Worm (Caenorhabditis elegans): Measurements from ENCODE around the gene T05A7.7.

The T05A7.7 gene

ce11 chrII:4672584-4673110 is 8.6 kb downstream of the T05A7.7 start, which contains the start of the genes clec-140 and hmg-11 (continued):
- no peak for TF ChIP-seq peb-1 (tag; optimal IDR thresholded peaks at IDR 0.05)
- no peak for TF ChIP-seq blmp-1 (tag; optimal IDR thresholded peaks at IDR 0.05; ENCODE audit: insufficient read depth)
- TF ChIP-seq C34F6.9 (tag; optimal IDR thresholded peaks at IDR 0.05), result peak; percentile 80
- no peak for TF ChIP-seq ztf-4 (tag; optimal IDR thresholded peaks at IDR 0.05)
- TF ChIP-seq ceh-16 (tag; optimal IDR thresholded peaks at IDR 0.05), result no peak
- TF ChIP-seq lin-39 (tag; optimal IDR thresholded peaks at IDR 0.05), result no peak
- TF ChIP-seq Y55F3AM.14 (GFP tag; optimal IDR thresholded peaks at IDR 0.05), result no peak
- no peak for TF ChIP-seq unc-39 (tag; optimal IDR thresholded peaks at IDR 0.05)
- no peak for TF ChIP-seq mab-5 (tag; optimal IDR thresholded peaks at IDR 0.05)
- TF ChIP-seq lin-13 (GFP tag; optimal IDR thresholded peaks at IDR 0.05), result no peak
- TF ChIP-seq nhr-77 (tag; optimal IDR thresholded peaks at IDR 0.05), result no peak
- no peak for TF ChIP-seq alr-1 (tag; optimal IDR thresholded peaks at IDR 0.05)
- TF ChIP-seq snpc-4 (tag; optimal IDR thresholded peaks at IDR 0.05), result peak; percentile 11
- no peak for TF ChIP-seq elt-3 (tag; optimal IDR thresholded peaks at IDR 0.05)
- no peak for TF ChIP-seq nhr-10 (tag; optimal IDR thresholded peaks at IDR 0.05)
- TF ChIP-seq crh-2 (tag; optimal IDR thresholded peaks at IDR 0.05), result no peak
- no peak for TF ChIP-seq lin-11 (tag; optimal IDR thresholded peaks at IDR 0.05)
- no peak for TF ChIP-seq dmd-4 (tag; optimal IDR thresholded peaks at IDR 0.05)

ce11 chrII:4671692-4672091 is 9.6 kb downstream of the T05A7.7 start, which contains the start of gene T05A7.6:
TSS of gene T05A7.6 (minus strand) at chrII:4671792.
- no peak for TF ChIP-seq nhr-25 (tag; optimal IDR thresholded peaks at IDR 0.05)
- no peak for TF ChIP-seq skn-1 (tag; optimal IDR thresholded peaks at IDR 0.05)
- TF ChIP-seq elt-3 (tag; optimal IDR thresholded peaks at IDR 0.05), result no peak
- no peak for TF ChIP-seq ztf-11 (tag; optimal IDR thresholded peaks at IDR 0.05)

- TF ChIP-seq lsy-2 (tag; optimal IDR thresholded peaks at IDR 0.05) (no peak), unc-55 (GFP tag; optimal IDR thresholded peaks at IDR 0.05) (no peak), unc-39 (tag; optimal IDR thresholded peaks at IDR 0.05) (no peak), snpc-4 (tag; optimal IDR thresholded peaks at IDR 0.05) (no peak), nhr-77 (tag; optimal IDR thresholded peaks at IDR 0.05) (no peak), aly-2 (tag; optimal IDR thresholded peaks at IDR 0.05) (no peak), nhr-21 (tag; optimal IDR thresholded peaks at IDR 0.05) (no peak), sem-4 (tag; optimal IDR thresholded peaks at IDR 0.05) (no peak), dmd-4 (tag; optimal IDR thresholded peaks at IDR 0.05) (no peak), lin-13 (GFP tag; optimal IDR thresholded peaks at IDR 0.05) (no peak), elt-3 (tag; optimal IDR thresholded peaks at IDR 0.05) (no peak), ama-1 (optimal IDR thresholded peaks at IDR 0.05) (no peak), Y55F3AM.14 (GFP tag; optimal IDR thresholded peaks at IDR 0.05) (no peak), alr-1 (tag; optimal IDR thresholded peaks at IDR 0.05) (no peak), ztf-11 (tag; optimal IDR thresholded peaks at IDR 0.05) (no peak), lin-11 (tag; optimal IDR thresholded peaks at IDR 0.05) (no peak)
Observed at ce11 chrII:4667572-4667971, 13.7 kb downstream of the T05A7.7 start, which contains the start of gene fut-5. TSS of gene fut-5 (minus strand) at chrII:4667672.

ce11 chrII:4665359-4665758 is 15.9 kb downstream of the T05A7.7 start, which contains the start of gene T05A7.11:
TSS of gene T05A7.11 (minus strand) at chrII:4665459.
- no peak for TF ChIP-seq lin-39 (tag; optimal IDR thresholded peaks at IDR 0.05)
- no peak for TF ChIP-seq unc-62 (GFP tag; optimal IDR thresholded peaks at IDR 0.05)
- TF ChIP-seq elt-3 (tag; optimal IDR thresholded peaks at IDR 0.05), result no peak
- no peak for TF ChIP-seq C34F6.9 (tag; optimal IDR thresholded peaks at IDR 0.05)

DNA sequence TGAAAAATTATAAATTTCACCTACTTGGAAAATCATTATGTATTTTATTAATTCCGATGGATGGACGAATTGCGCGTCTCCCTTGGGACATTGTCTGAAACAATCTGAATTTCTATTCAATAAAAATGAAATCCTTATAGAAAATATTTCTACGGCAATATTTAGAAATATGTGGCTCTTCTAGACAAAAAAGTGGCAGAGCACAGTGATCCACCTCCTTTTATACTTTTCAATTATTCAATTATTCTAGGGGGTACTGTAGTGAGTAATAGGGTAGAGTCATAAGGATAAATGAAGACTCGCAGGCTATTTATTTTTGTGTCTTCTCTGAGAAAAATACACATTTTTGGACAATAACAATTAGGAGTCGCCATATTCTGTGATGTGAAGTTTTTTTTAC is 18.1 kb downstream of the T05A7.7 start, which contains the start of gene T05A7.12:
Gene T05A7.12 (minus strand): TSS at position 101 of the 400 bp plus-strand sequence.
- TF ChIP-seq elt-3 (tag; optimal IDR thresholded peaks at IDR 0.05) (no peak), blmp-1 (tag; optimal IDR thresholded peaks at IDR 0.05; ENCODE audit: insufficient read depth) (no peak), ceh-82 (tag; optimal IDR thresholded peaks at IDR 0.05) (no peak), mbf-1 (tag; optimal IDR thresholded peaks at IDR 0.05) (no peak), nhr-77 (tag; optimal IDR thresholded peaks at IDR 0.05) (no peak), elt-1 (tag; optimal IDR thresholded peaks at IDR 0.05) (no peak), nhr-11 (tag; optimal IDR thresholded peaks at IDR 0.05) (no peak), peb-1 (tag; optimal IDR thresholded peaks at IDR 0.05) (no peak), skn-1 (tag; optimal IDR thresholded peaks at IDR 0.05) (no peak), nhr-237 (tag; optimal IDR thresholded peaks at IDR 0.05) (no peak), lin-39 (tag; optimal IDR thresholded peaks at IDR 0.05) (no peak), C34F6.9 (tag; optimal IDR thresholded peaks at IDR 0.05) (no peak), unc-55 (GFP tag; optimal IDR thresholded peaks at IDR 0.05) (no peak), snpc-4 (tag; optimal IDR thresholded peaks at IDR 0.05) (no peak), sma-9 (GFP tag; optimal IDR thresholded peaks at IDR 0.05) (no peak), sma-9 (tag; optimal IDR thresholded peaks at IDR 0.05) (no peak), ztf-11 (tag; optimal IDR thresholded peaks at IDR 0.05) (no peak), mdl-1 (tag; optimal IDR thresholded peaks at IDR 0.05) (no peak), nhr-6 (tag; optimal IDR thresholded peaks at IDR 0.05) (no peak)
